Fruit fly (Drosophila melanogaster) Kc167 (cell line): ENCODE measurements around the gene Trs20.

Experiments
- Myc ChIP-seq: fragments of >200 bp; optimal IDR thresholded peaks from 2 replicates; lab custom pipeline; 2017; ENCODE audit warnings: missing external identifiers
- Sin3A ChIP-seq: fragments of >200 bp; optimal IDR thresholded peaks from 2 replicates; lab custom pipeline; 2018; ENCODE audit warnings: missing external identifiers
- h ChIP-seq: fragments of >200 bp; optimal IDR thresholded peaks from 3 replicates; lab custom pipeline; 2018; ENCODE audit warnings: missing external identifiers
- insv ChIP-seq: fragments of >200 bp; optimal IDR thresholded peaks from 3 replicates; lab custom pipeline; 2018; ENCODE audit warnings: missing external identifiers
- psq ChIP-seq: fragments of >200 bp; optimal IDR thresholded peaks from 2 replicates; lab custom pipeline; 2017; ENCODE audit warnings: missing external identifiers
- ttk ChIP-seq: sonication (Bioruptor generic); optimal IDR thresholded peaks from 2 replicates; lab custom pipeline; 2017; ENCODE audit warnings: missing external identifiers

Trs20 gene

DNA sequence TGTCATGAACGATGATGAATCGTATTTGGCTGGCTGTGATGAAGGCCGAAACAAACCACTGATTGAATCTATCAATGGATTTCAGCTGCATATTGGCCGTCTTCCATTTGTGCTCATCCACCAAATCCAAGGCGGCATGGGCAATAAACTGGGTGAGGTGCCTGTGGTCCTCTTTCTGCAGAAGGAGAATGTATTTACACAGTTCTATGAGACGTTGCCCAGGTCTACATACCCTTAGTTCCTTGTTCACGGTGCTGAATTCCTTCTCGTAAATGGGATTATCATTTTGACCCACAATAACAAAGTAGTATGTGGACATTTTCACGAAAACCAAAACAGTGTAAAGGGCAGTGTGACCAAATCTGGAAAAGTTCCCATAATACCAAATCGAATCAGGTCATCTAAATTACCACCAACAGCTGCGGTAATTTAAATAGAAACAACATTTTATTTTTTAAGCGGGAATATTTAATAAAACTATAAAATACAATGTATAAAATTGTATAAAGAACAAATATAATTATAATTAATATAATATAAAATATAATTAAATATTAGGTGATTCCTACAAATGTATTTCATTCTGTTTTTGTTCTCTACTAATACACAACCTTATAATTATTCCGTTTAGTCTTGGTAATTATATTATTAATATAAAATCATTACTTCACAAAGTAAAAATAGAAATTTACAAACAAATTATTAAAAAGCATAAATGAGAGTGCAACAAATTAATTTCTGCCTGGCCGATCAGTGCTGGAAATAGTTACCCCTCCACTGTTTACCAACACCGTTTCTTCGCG is at the start of gene Trs20, which contains the start of gene elg1:
Gene Trs20 (minus strand): TSS at position 369 of the 803 bp plus-strand sequence.
Gene elg1 (plus strand): TSS at position 765 of the 803 bp plus-strand sequence.
- TF ChIP-seq Sin3A (lab: Kevin White, UChicago) (no peak), Myc (lab: Kevin White, UChicago) (no peak)

DNA sequence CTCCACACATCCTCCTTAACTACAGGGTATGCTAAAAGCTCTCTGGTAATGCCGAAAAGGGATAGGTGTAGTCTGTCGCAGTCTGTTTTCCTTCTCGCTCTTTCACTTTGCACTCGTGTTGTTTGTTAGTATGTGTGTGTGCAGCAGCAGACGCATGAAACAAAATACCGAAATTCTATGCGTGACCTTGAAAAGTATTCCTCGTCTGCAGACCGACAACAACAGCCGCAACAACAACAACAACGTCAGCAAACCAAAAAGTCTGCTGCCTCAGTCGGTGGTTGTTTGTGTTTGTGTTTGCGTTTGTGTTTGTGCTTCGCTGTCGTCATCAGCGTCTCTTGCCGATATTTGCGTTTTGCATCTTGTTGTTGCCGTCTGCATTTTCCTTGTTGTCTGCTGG is 47.0 kb upstream of the Trs20 start:
- no peak for TF ChIP-seq ttk (lab: Kevin White, UChicago)

DNA sequence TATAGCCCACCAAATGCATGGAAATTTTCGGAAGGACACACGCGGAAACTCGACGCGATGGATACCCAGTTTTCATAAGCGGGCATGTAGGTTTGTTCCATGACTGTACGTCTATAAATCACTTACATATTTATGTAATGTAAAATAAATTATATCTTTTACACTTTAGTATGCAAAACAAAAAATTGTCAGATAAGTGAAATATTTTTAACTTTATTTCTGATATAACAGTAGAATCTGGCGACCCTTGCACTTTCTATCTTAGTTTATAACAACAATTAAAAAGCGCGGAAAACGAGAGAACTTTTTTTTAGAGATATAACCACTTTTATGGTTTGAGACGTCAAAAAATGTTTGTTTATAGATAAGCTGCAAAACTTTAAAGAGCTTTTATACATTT is 46.3 kb upstream of the Trs20 start:
- no peak for TF ChIP-seq h (lab: Kevin White, UChicago)

DNA sequence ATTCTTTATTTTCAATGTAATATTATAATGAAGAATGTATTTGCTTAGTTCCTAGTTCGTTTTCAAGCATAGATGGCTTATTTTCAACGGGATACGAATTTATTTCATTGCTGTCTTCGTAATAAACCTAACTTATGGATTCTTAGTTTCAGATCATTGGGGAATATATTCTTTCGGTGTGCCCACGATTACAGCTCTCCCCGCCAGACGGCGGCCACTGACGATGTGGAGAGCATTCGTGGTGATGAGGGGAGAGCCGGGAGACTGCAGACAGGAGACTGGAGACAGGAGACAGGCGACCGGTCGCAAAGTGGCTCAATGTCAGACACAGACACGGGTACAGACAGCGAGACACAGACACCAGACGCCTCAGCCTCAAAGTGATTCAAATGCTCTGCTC is 45.9 kb upstream of the Trs20 start:
- TF ChIP-seq h (lab: Kevin White, UChicago) (no peak), psq (no peak), ttk (lab: Kevin White, UChicago) (no peak), Myc (lab: Kevin White, UChicago) (no peak), Sin3A (lab: Kevin White, UChicago) (no peak), insv (no peak)

DNA sequence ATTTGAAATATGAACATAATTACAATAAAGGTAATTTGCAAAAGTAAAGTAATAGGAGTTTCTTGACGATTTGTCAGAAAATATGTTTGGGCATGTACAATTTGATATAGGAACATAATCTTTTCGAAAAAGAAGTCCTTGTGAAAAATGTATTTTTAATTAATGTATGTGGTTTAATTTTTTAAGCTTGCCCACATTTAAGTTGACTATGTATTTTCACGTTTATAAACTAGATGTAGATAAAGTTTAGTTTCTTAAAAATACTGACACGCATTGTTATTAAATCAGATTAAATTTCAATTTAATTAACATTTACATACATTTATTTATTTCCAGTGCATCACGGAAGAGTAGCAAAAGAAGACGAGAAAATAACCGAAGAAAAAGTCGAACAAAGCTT is 45.1 kb upstream of the Trs20 start:
- no peak for TF ChIP-seq Sin3A (lab: Kevin White, UChicago)
- TF ChIP-seq h (lab: Kevin White, UChicago), result no peak
- no peak for TF ChIP-seq insv
- TF ChIP-seq Myc (lab: Kevin White, UChicago), result no peak
- no peak for TF ChIP-seq ttk (lab: Kevin White, UChicago)
- no peak for TF ChIP-seq psq

DNA sequence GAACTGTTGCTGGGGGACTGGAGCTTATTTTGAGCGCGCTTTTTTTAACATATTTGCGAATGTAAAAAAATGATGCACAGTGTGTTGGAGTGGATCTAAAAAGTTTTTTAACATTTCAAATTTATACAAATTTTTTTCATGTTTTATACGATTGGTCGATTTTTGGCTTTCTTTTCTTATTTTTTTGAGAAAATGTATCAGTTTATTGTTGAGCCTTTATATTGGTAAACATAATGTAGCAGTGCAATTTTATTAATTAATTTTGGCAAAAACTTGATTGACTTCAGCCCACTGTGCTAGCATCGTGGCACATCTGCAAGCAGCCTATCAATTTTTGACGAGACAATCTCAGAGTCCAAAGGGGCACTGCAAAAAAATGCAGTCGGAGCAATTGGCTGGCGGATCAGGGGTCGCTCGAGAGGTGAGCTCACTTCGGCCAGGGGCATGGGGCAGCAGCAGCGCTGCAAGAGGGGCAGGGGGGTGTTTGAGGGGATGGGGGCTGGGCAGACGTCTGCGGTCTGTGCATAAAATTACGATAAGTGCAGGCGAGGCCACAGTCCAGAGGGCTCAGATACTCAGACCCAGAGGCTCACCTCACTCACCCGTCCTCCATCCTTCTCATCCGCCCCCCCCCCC is 44.3 kb upstream of the Trs20 start:
- TF ChIP-seq ttk (lab: Kevin White, UChicago) (no peak), h (lab: Kevin White, UChicago) (no peak)

DNA sequence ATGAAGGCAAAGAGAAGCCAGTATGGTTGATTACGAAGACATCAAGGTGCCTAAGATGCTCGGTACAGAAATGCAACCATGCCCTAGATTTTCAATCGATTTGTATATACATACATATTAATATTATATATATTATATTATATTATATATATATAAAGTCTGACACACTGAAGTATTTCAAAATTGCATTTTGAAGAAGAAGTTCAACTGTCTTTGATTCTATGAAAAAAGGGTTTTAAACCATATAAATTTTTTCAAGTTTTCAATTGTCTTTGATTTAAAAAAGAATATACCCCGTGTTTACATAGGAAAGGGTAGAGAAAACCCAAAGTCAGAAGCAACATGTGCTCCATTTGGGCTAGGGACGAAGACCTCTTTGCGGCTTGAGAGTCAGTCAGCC is 43.3 kb upstream of the Trs20 start:
- no peak for TF ChIP-seq h (lab: Kevin White, UChicago)
- no peak for TF ChIP-seq Myc (lab: Kevin White, UChicago)
- TF ChIP-seq insv, result no peak
- TF ChIP-seq ttk (lab: Kevin White, UChicago), result no peak
- no peak for TF ChIP-seq Sin3A (lab: Kevin White, UChicago)
- TF ChIP-seq psq, result no peak

DNA sequence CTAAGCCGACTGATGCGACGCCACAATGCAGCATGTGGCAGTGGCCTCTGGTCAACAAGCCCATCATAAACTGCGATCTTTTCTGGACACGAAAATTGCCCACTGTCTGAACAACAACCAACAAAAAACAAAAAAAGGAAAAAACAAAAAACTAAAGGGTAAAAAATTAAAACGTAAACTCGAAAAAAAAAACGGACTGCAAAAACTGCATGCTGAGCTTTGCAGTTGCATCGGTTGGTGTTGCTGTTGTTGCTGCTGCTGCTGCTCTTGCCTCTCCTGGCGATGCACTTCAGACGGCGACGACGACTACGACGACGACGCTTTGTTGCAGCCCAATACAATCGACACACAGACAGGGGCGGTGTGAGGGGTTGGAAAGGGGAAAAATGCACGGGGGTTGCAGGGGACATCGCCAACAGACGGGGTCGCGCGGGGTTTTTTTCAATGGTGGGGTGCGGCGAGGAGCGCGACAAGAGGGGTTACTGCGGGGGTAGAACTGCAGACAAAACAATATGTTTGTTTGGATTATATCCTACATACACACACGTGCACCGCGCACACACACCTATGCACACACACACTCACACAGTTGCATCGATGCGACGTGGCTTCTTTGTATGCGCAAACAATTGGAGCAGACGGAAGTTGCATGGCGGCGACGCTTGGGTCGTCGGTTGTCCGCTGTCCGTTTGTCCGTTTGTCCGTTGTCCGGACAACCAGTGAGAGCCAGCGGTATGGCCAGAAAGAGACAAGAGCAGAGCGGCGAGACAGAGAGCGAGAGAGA is 42.6 kb upstream of the Trs20 start:
- TF ChIP-seq psq (no peak), Sin3A (lab: Kevin White, UChicago) (no peak), h (lab: Kevin White, UChicago) (no peak), ttk (lab: Kevin White, UChicago) (no peak), insv (no peak), Myc (lab: Kevin White, UChicago) (no peak)

DNA sequence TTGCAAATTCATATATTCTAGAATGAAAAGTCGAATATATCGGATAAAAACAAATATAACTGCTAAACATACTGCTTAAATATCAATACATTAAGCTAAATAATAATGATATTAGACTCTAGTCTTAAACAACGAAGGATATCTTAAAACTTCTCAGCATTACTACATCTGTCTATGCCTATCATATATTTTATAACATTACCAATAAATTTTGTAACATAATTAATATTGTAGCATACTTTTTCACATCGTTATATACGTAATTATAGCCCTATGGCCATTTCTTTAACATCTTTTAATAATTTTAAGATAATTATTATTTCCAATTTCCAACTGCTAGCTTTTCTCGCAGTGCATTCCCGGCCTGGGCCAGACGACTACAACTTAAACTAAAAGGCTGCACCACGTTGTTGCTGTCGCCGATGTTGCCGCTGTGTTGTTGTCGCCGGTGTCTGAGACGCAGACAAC is 41.4 kb upstream of the Trs20 start:
- TF ChIP-seq Sin3A (lab: Kevin White, UChicago), result no peak
- TF ChIP-seq Myc (lab: Kevin White, UChicago), result no peak
- no peak for TF ChIP-seq psq
- no peak for TF ChIP-seq h (lab: Kevin White, UChicago)

DNA sequence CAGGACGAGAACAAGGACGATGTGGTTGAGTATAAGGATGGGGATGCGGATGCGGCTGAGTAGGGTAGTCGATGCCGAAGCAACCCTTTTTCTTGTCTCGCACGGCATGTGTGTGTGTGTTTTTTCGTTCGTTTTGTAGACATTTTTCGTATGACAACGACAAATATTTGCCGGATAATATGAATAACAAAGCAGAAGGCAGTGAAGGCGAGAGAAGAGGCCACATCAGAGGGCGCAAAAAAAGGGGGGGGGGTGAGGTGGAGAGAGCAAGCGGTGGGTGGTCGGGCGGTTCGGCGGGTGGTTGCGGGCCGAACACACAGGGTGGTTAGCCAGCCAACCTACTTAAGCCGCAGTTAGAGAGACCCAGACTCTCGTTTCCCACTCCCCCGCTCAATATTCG is 40.9 kb upstream of the Trs20 start:
- TF ChIP-seq Sin3A (lab: Kevin White, UChicago) (no peak), Myc (lab: Kevin White, UChicago) (no peak), ttk (lab: Kevin White, UChicago) (no peak), insv (no peak), psq (no peak), h (lab: Kevin White, UChicago) (no peak)

DNA sequence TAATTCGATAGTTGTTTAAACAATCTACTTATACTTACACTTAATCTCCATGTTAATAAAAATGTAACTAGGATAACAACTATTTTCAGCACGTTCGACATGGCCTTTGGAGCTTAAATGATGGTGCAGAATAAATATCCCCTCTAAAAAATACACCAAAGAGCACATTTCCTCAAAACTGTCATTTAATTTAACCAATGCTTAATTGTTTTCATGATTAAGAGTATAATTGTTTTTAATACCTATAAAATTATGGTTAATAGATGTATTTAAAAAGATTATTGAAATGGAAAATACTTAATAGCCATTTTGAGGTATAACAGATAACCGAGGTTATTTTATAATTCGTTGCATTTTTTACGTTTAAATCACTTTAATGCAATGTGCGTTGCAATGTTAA is 39.8 kb upstream of the Trs20 start, which contains the start of gene CG33795:
Gene CG33795 (minus strand): TSS at position 101 of the 400 bp plus-strand sequence.
- no peak for TF ChIP-seq h (lab: Kevin White, UChicago)
- TF ChIP-seq ttk (lab: Kevin White, UChicago), result no peak
- no peak for TF ChIP-seq Myc (lab: Kevin White, UChicago)
- TF ChIP-seq insv, result no peak

DNA sequence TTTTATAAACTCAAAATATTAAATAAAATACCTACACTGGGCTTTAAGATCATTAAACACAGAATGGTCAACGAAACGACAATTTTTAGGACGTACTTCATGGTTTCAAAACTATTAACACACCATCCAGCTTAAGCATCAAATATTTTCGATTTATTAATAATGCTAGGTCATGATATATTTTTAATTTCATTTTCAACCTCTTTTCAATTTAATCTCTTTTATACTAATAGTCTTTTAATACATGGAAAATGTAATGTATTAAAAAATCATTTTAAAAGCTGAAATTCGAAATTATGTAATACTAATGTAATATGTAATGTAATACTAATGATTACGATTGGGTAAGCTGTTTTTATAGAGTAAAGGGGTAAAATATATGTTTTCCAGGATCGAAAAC is 38.6 kb upstream of the Trs20 start, which contains the start of gene CG33796:
Gene CG33796 (minus strand): TSS at position 101 of the 400 bp plus-strand sequence.
- TF ChIP-seq ttk (lab: Kevin White, UChicago), result no peak
- no peak for TF ChIP-seq insv
- TF ChIP-seq psq, result no peak
- no peak for TF ChIP-seq Myc (lab: Kevin White, UChicago)
- TF ChIP-seq h (lab: Kevin White, UChicago), result no peak
- no peak for TF ChIP-seq Sin3A (lab: Kevin White, UChicago)
